Worm (Caenorhabditis elegans) whole organism, dauer: ENCODE results near the gene egl-46.

Experiments
- unc-62 ChIP-seq: sonication (generic microtip); optimal IDR thresholded peaks from 2 replicates; lab custom pipeline; 2017; ENCODE audit warnings: missing biosample characterization, missing genetic modification reagents, missing genetic modification characterization

Gene egl-46

DNA sequence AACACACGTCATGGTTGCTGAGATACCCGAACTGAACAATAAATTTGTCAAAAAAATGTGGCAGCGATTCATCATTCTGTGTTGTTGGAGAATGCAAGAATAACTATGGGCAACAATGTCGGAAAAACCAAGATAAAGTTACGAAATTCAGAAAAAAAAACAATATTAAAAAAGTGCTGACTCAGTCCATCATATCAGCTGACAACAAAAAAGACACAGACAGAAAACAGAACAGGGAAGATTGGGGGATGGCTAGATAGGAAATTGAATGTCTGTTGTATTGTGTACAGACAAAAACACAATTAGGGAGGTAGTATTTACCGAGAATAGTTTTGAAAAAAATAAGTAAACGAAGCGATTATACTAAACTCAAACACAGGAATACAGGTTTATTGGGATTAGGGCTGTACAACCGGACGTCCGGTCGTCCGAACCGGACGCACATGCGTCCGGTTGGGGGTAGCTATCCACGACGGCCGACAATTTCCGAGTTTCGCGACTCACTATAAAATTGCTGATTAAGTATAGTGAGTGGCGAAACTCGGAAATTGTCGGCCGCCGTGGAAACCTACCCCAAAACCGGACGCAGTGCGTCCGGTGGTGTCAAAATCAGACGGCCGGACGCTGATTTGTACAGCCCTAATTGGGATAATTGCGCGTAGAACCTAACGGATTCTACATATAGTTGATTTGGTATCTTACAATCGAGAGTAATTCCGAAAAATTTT is 23.7 kb downstream of the egl-46 start:
- no peak for TF ChIP-seq unc-62 (GFP tag; lab: Kevin White, UChicago)

ce11 chrV:6656451-6657115 is 24.8 kb downstream of the egl-46 start, which contains the start of gene snb-1:
Gene snb-1 (minus strand): TSS chrV:6656501.
- no peak for TF ChIP-seq unc-62 (GFP tag; lab: Kevin White, UChicago)

DNA sequence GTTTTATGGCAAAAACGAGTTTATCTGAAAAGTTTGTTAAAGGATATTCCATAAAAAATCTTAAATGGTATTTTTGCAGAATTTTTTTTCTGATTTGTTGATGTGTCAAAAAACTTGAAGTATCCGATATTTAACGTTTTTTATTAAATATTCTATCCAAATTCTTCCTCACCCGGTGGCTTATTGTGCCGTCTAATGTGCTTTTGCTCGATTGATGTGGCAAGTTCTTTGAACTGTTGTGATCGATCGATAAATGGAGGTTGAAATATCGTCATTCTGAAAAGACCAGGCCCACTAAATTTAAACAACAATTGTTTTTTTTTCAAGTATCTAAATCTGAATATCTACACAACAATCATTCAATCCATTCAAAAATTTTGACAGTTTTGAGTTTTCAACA is 26.2 kb downstream of the egl-46 start, which contains the start of gene syx-18:
Gene syx-18, minus strand, starts transcription at position 276 of the 400 bp plus-strand sequence.
- TF ChIP-seq unc-62 (GFP tag; lab: Kevin White, UChicago): no peak

ce11 chrV:6652051-6652450 is 29.3 kb downstream of the egl-46 start, which contains the start of gene T10H9.8:
Gene T10H9.8 (plus strand): TSS chrV:6652351.
- TF ChIP-seq unc-62 (GFP tag; lab: Kevin White, UChicago): no peak

ce11 chrV:6650508-6650907 is 30.9 kb downstream of the egl-46 start:
- no peak for TF ChIP-seq unc-62 (GFP tag; lab: Kevin White, UChicago)

ce11 chrV:6649317-6649716 is 32.1 kb downstream of the egl-46 start, which contains the start of gene T10H9.1:
Gene T10H9.1 (plus strand): TSS chrV:6649617.
- TF ChIP-seq unc-62 (GFP tag; lab: Kevin White, UChicago): no peak

DNA sequence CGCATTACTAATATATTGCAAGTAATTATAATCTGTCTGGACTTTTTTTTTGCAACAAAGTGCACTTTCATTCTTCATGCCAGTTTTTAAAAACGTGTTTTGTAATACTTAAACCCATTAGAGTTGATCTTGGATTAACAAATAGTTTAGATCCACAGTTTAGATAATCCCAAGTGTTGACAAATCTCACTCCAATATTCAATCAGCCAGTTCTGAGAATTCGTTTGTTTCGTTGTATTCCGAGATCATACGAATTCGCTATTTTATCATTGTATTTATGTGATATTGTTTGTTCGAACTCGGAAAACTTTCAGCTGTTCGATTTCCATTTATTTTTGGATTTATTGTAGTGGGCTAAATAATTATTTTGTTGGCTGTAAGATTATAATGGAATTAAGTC is 35.6 kb downstream of the egl-46 start:
- no peak for TF ChIP-seq unc-62 (GFP tag; lab: Kevin White, UChicago)

DNA sequence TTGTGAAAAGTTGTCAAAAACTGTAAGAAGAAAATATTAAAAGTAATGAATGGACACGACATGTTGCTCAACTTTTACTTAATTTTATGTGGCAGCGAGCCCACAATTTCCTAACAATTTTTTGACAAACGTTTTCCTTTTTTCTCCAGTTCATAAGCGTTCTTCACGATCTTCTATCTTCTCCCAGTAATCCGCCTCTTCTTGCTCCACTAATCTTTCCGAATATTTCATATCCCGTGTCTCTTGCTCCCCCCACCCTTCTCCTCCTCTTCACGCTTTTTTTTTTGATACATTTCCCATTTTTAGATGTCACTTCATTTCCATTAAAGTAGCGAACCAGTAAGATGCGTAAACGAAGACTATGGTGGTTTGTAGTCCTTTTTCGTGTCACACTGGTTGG is 48.4 kb downstream of the egl-46 start, which contains the start of gene scd-2:
Gene scd-2, plus strand, starts transcription at position 301 of the 400 bp plus-strand sequence.
- TF ChIP-seq unc-62 (GFP tag; lab: Kevin White, UChicago): no peak

- TF ChIP-seq unc-62 (GFP tag; lab: Kevin White, UChicago): no peak
Measured at ce11 chrV:6631866-6632265, 49.5 kb downstream of the egl-46 start.

- TF ChIP-seq unc-62 (GFP tag; lab: Kevin White, UChicago): no peak
Measured at ce11 chrV:6630769-6631168, 50.6 kb downstream of the egl-46 start.
